Fruit fly (Drosophila melanogaster) whole organism, embryonic: ENCODE results near the gene CG9775.

Experiments
- Asciz ChIP-seq: fragments of 200-800 bp; sonication (Bioruptor generic); optimal IDR thresholded peaks from 2 replicates; lab custom pipeline; 2017; ENCODE audit warnings: missing biosample characterization, mild to moderate bottlenecking, missing genetic modification characterization, missing genetic modification reagents
- Bgb ChIP-seq: fragments of 200-800 bp; sonication (Bioruptor generic); IDR thresholded peaks from 2 replicates; pipeline ENCODE4 v1.3.6; 2022; ENCODE audit warnings: missing biosample characterization, missing genetic modification characterization; ENCODE audit not compliant: partially characterized antibody
- BtbVII ChIP-seq: fragments of 200-800 bp; sonication (Bioruptor generic); optimal IDR thresholded peaks from 3 replicates; lab custom pipeline; 2017; ENCODE audit warnings: missing biosample characterization, mild to moderate bottlenecking, missing genetic modification characterization
- C15 ChIP-seq: fragments of 200-800 bp; sonication (Bioruptor generic); IDR thresholded peaks from 3 replicates; pipeline ENCODE4 v1.3.6; 2022; ENCODE audit warnings: missing biosample characterization, missing genetic modification characterization
- CG10274 ChIP-seq: fragments of 200-800 bp; sonication (Bioruptor generic); optimal IDR thresholded peaks from 3 replicates; lab custom pipeline; 2017; ENCODE audit warnings: missing biosample characterization, mild to moderate bottlenecking, missing genetic modification characterization
- CG10462 ChIP-seq: fragments of 200-800 bp; sonication (Bioruptor generic); optimal IDR thresholded peaks from 2 replicates; lab custom pipeline; 2016; ENCODE audit warnings: missing biosample characterization, missing genetic modification characterization
- CG11247 ChIP-seq: fragments of 200-800 bp; sonication (Bioruptor generic); IDR thresholded peaks from 2 replicates; pipeline ENCODE4 v1.3.6; 2022; ENCODE audit warnings: missing biosample characterization, missing genetic modification characterization
- CG11504 ChIP-seq: fragments of 200-800 bp; sonication (Bioruptor generic); optimal IDR thresholded peaks from 3 replicates; lab custom pipeline; 2019; ENCODE audit warnings: missing biosample characterization, mild to moderate bottlenecking, missing genetic modification characterization, moderate library complexity
- CG11695 ChIP-seq: fragments of 200-800 bp; sonication (Bioruptor generic); IDR thresholded peaks from 3 replicates; pipeline ENCODE4 v1.3.6; 2022; ENCODE audit warnings: missing biosample characterization, missing genetic modification characterization
- CG13624 ChIP-seq: fragments of 200-800 bp; sonication (Bioruptor generic); optimal IDR thresholded peaks from 2 replicates; lab custom pipeline; 2016; ENCODE audit warnings: missing biosample characterization, missing genetic modification characterization
- CG14710 ChIP-seq: fragments of 200-800 bp; sonication (Bioruptor generic); optimal IDR thresholded peaks from 3 replicates; lab custom pipeline; 2019; ENCODE audit warnings: missing biosample characterization, mild to moderate bottlenecking, missing genetic modification characterization, moderate library complexity
- CG1529 ChIP-seq: fragments of 200-800 bp; sonication (Bioruptor generic); optimal IDR thresholded peaks from 3 replicates; lab custom pipeline; 2018; ENCODE audit warnings: missing biosample characterization, missing genetic modification characterization
- CG31441 ChIP-seq: fragments of 200-800 bp; sonication (Bioruptor generic); IDR thresholded peaks from 2 replicates; pipeline ENCODE4 v1.3.6; 2022; ENCODE audit warnings: missing biosample characterization, missing genetic modification characterization
- CG33213 ChIP-seq: fragments of 200-800 bp; sonication (Bioruptor generic); optimal IDR thresholded peaks from 3 replicates; lab custom pipeline; 2016; ENCODE audit warnings: missing biosample characterization, missing genetic modification characterization
- CG4282 ChIP-seq: fragments of 200-800 bp; sonication (Bioruptor generic); optimal IDR thresholded peaks from 2 replicates; lab custom pipeline; 2016; ENCODE audit warnings: missing biosample characterization, missing genetic modification characterization
- CG4820 ChIP-seq: fragments of 200-800 bp; sonication (Bioruptor generic); optimal IDR thresholded peaks from 3 replicates; lab custom pipeline; 2016; ENCODE audit warnings: missing biosample characterization, missing genetic modification characterization
- CG5180 ChIP-seq: fragments of 200-800 bp; sonication (Bioruptor generic); optimal IDR thresholded peaks from 3 replicates; lab custom pipeline; 2017; ENCODE audit warnings: missing biosample characterization, missing genetic modification characterization, mild to moderate bottlenecking, moderate library complexity, missing genetic modification reagents
- CG6813 ChIP-seq: fragments of 200-800 bp; sonication (Bioruptor generic); optimal IDR thresholded peaks from 2 replicates; lab custom pipeline; 2017; ENCODE audit warnings: missing biosample characterization, missing genetic modification characterization, mild to moderate bottlenecking, moderate library complexity, missing genetic modification reagents
- CG9817 ChIP-seq: fragments of 200-800 bp; sonication (Bioruptor generic); optimal IDR thresholded peaks from 2 replicates; lab custom pipeline; 2018; ENCODE audit warnings: missing biosample characterization, mild to moderate bottlenecking, missing genetic modification characterization, moderate library complexity
- CrebB ChIP-seq: fragments of 200-800 bp; sonication (Bioruptor generic); optimal IDR thresholded peaks from 3 replicates; lab custom pipeline; 2018; ENCODE audit warnings: missing biosample characterization, mild to moderate bottlenecking, missing genetic modification characterization
- D19B ChIP-seq: fragments of 200-800 bp; sonication (Bioruptor generic); optimal IDR thresholded peaks from 2 replicates; lab custom pipeline; 2017; ENCODE audit warnings: missing biosample characterization, mild to moderate bottlenecking, missing genetic modification characterization
- HLH3B ChIP-seq: fragments of 200-800 bp; sonication (Bioruptor generic); IDR thresholded peaks from 2 replicates; pipeline ENCODE4 v1.3.6; 2022; ENCODE audit warnings: missing biosample characterization, missing genetic modification characterization
- Hsf ChIP-seq: fragments of 200-800 bp; sonication (Bioruptor generic); optimal IDR thresholded peaks from 3 replicates; lab custom pipeline; 2016; ENCODE audit warnings: missing biosample characterization, missing genetic modification characterization
- Med ChIP-seq: fragments of 200-800 bp; sonication (Bioruptor generic); peaks from one replicate; lab custom pipeline; 2016; ENCODE audit warnings: missing biosample characterization, missing genetic modification characterization, mild to moderate bottlenecking, inconsistent platforms, moderate library complexity
- NK7.1 ChIP-seq: fragments of 200-800 bp; sonication (Bioruptor generic); optimal IDR thresholded peaks from 3 replicates; lab custom pipeline; 2016; ENCODE audit warnings: missing biosample characterization, missing genetic modification characterization
- Poxn ChIP-seq: fragments of 200-800 bp; sonication (Bioruptor generic); IDR thresholded peaks from 2 replicates; pipeline ENCODE4 v1.3.6; 2022; ENCODE audit warnings: missing biosample characterization, missing genetic modification characterization
- YL-1 ChIP-seq: fragments of 200-800 bp; sonication (Bioruptor generic); optimal IDR thresholded peaks from 3 replicates; lab custom pipeline; 2017; ENCODE audit warnings: missing biosample characterization, mild to moderate bottlenecking, missing genetic modification characterization
- az2 ChIP-seq: fragments of 200-800 bp; sonication (Bioruptor generic); optimal IDR thresholded peaks from 3 replicates; lab custom pipeline; 2016; ENCODE audit warnings: missing biosample characterization, missing genetic modification characterization
- cad ChIP-seq: fragments of >200 bp; optimal IDR thresholded peaks from 2 replicates; lab custom pipeline; 2017; ENCODE audit warnings: missing biosample characterization, missing genetic modification characterization
- ci ChIP-seq: fragments of 200-800 bp; sonication (Bioruptor generic); IDR thresholded peaks from 3 replicates; pipeline ENCODE4 v1.3.6; 2022; ENCODE audit warnings: missing biosample characterization, missing genetic modification characterization
- crc ChIP-seq: fragments of 200-800 bp; sonication (Bioruptor generic); optimal IDR thresholded peaks from 2 replicates; lab custom pipeline; 2016; ENCODE audit warnings: missing biosample characterization, missing genetic modification characterization
- crp ChIP-seq, 2 experiments: fragments of 200-800 bp; sonication (Bioruptor generic); optimal IDR thresholded peaks; 2 replicates in 1 of 2; 3 replicates in 1 of 2; lab custom pipeline; 2017; ENCODE audit warnings: missing biosample characterization in 2 of 2, missing genetic modification characterization in 2 of 2, mild to moderate bottlenecking in 1 of 2, moderate library complexity in 1 of 2
- dati ChIP-seq: fragments of 200-800 bp; sonication (Bioruptor generic); IDR thresholded peaks from 2 replicates; pipeline ENCODE4 v1.3.6; 2022; ENCODE audit warnings: missing biosample characterization, missing genetic modification characterization
- dpn ChIP-seq, 2 experiments: fragments of 200-800 bp; sonication (Bioruptor generic); optimal IDR thresholded peaks; 3 replicates each; lab custom pipeline; 2016; ENCODE audit warnings: missing biosample characterization in 2 of 2, missing genetic modification characterization in 2 of 2
- en ChIP-seq: fragments of 200-800 bp; sonication (Bioruptor generic); optimal IDR thresholded peaks from 2 replicates; lab custom pipeline; 2016; ENCODE audit warnings: missing biosample characterization, missing genetic modification characterization
- fd3F ChIP-seq: fragments of 200-800 bp; sonication (Bioruptor generic); optimal IDR thresholded peaks from 2 replicates; lab custom pipeline; 2018; ENCODE audit warnings: missing biosample characterization, mild to moderate bottlenecking, missing genetic modification characterization, moderate library complexity
- fu2 ChIP-seq: fragments of 200-800 bp; sonication (Bioruptor generic); optimal IDR thresholded peaks from 2 replicates; lab custom pipeline; 2016; ENCODE audit warnings: missing biosample characterization, missing genetic modification characterization
- gfzf ChIP-seq: fragments of 200-800 bp; sonication (Bioruptor generic); optimal IDR thresholded peaks from 2 replicates; lab custom pipeline; 2016; ENCODE audit warnings: missing biosample characterization, mild to moderate bottlenecking, missing genetic modification characterization, moderate library complexity
- jigr1 ChIP-seq: fragments of 200-800 bp; sonication (Bioruptor generic); IDR thresholded peaks from 3 replicates; pipeline ENCODE4 v1.3.6; 2022; ENCODE audit warnings: missing biosample characterization, missing genetic modification characterization
- jumu ChIP-seq: fragments of 200-800 bp; sonication (Bioruptor generic); optimal IDR thresholded peaks from 3 replicates; lab custom pipeline; 2016; ENCODE audit warnings: missing biosample characterization, missing genetic modification characterization
- kay ChIP-seq: fragments of 200-800 bp; sonication (Bioruptor generic); optimal IDR thresholded peaks from 2 replicates; lab custom pipeline; 2016; ENCODE audit warnings: missing biosample characterization, missing genetic modification characterization
- kni ChIP-seq: fragments of 200-800 bp; sonication (Bioruptor generic); optimal IDR thresholded peaks from 3 replicates; lab custom pipeline; 2017; ENCODE audit warnings: mild to moderate bottlenecking, missing biosample characterization, missing genetic modification reagents, missing genetic modification characterization
- org-1 ChIP-seq: fragments of 200-800 bp; sonication (Bioruptor generic); optimal IDR thresholded peaks from 2 replicates; lab custom pipeline; 2017; ENCODE audit warnings: missing biosample characterization, missing genetic modification characterization
- pb ChIP-seq: fragments of 200-800 bp; sonication (Bioruptor generic); optimal IDR thresholded peaks from 3 replicates; lab custom pipeline; 2016; ENCODE audit warnings: missing biosample characterization, missing genetic modification characterization
- peb ChIP-seq: fragments of 200-800 bp; sonication (Bioruptor generic); IDR thresholded peaks from 2 replicates; pipeline ENCODE4 v1.3.6; 2022; ENCODE audit warnings: missing biosample characterization, missing genetic modification characterization
- pita ChIP-seq: fragments of 200-800 bp; sonication (Bioruptor generic); optimal IDR thresholded peaks from 2 replicates; lab custom pipeline; 2017; ENCODE audit warnings: missing biosample characterization, mild to moderate bottlenecking, missing genetic modification characterization
- prd ChIP-seq, 3 experiments: fragments of >200 bp in 2 of 3; fragments of 200-800 bp in 1 of 3; sonication (Bioruptor generic) in 1 of 3; optimal IDR thresholded peaks in 2 of 3; IDR thresholded peaks in 1 of 3; 2 replicates in 2 of 3; 3 replicates in 1 of 3; pipeline versions ENCODE4 v1.3.6 to Lab custom; 2017 to 2022; ENCODE audit warnings: missing biosample characterization in 1 of 3, missing genetic modification characterization in 1 of 3
- sisA ChIP-seq: fragments of 200-800 bp; sonication (Bioruptor generic); IDR thresholded peaks from 2 replicates; pipeline ENCODE4 v1.3.6; 2022; ENCODE audit warnings: missing biosample characterization, missing genetic modification characterization
- sqz ChIP-seq: fragments of 200-800 bp; sonication (Bioruptor generic); optimal IDR thresholded peaks from 3 replicates; lab custom pipeline; 2018; ENCODE audit warnings: missing biosample characterization, mild to moderate bottlenecking, missing genetic modification characterization
- tll ChIP-seq, 2 experiments: fragments of 200-800 bp in 1 of 2; fragments of >200 bp in 1 of 2; sonication (Bioruptor generic) in 1 of 2; optimal IDR thresholded peaks; 2 replicates each; lab custom pipeline; 2017 to 2019; ENCODE audit warnings: missing biosample characterization in 2 of 2, missing genetic modification characterization in 2 of 2, mild to moderate bottlenecking in 1 of 2, moderate library complexity in 1 of 2
- yki ChIP-seq: fragments of >200 bp; optimal IDR thresholded peaks from 3 replicates; lab custom pipeline; 2018

Gene CG9775

dm6 chr3R:4664947-4665346 lies 23.3 kb upstream of the CG9775 start (continued):
- TF ChIP-seq kay (GFP tag; lab: Kevin White, UChicago) (peak; percentile 90), peb (GFP tag; lab: Robert Waterston, UW) (peak; percentile 52; the same call in 1 of the 2 replicates), CrebB (tag; lab: Kevin White, UChicago) (no peak), kni (GFP tag; lab: Kevin White, UChicago) (peak; percentile 96), fu2 (GFP tag; lab: Kevin White, UChicago) (no peak), pb (GFP tag; lab: Kevin White, UChicago) (peak; percentile 84), Poxn (no peak), Bgb (GFP tag; lab: Robert Waterston, UW) (no peak), fd3F (GFP tag; lab: Kevin White, UChicago) (no peak), Asciz (GFP tag; lab: Kevin White, UChicago) (peak; percentile 97), NK7.1 (peak; percentile 90), CG11247 (GFP tag; lab: Robert Waterston, UW) (peak; percentile 56), en (GFP tag; lab: Kevin White, UChicago) (no peak), org-1 (peak; percentile 83), ci (GFP tag; lab: Robert Waterston, UW) (peak; percentile 69; the same call in 1 of the 3 replicates), CG4820 (GFP tag; lab: Kevin White, UChicago) (peak; percentile 78), sqz (GFP tag; lab: Kevin White, UChicago) (peak; percentile 49), CG1529 (peak; percentile 63), sisA (no peak), jigr1 (GFP tag; lab: Robert Waterston, UW) (no peak), gfzf (no peak), yki (lab: Kevin White, UChicago) (no peak), HLH3B (GFP tag; lab: Robert Waterston, UW) (peak; percentile 86; the same call in 1 of the 2 replicates), pita (GFP tag; lab: Kevin White, UChicago) (no peak), CG9817 (tag; lab: Kevin White, UChicago) (peak; percentile 59), CG10462 (no peak), crc (peak; percentile 71), YL-1 (GFP tag; lab: Kevin White, UChicago) (no peak), prd (optimal IDR thresholded peaks at IDR 0.05; lab: Kevin White, UChicago) (no peak), prd (GFP tag; IDR thresholded peaks at IDR 0.05; lab: Robert Waterston, UW) (peak; percentile 56; the same call in 2 of the 3 replicates), CG33213 (GFP tag; lab: Kevin White, UChicago) (peak; percentile 74), Hsf (GFP tag; lab: Kevin White, UChicago) (no peak), crp (GFP tag; optimal IDR thresholded peaks at IDR 0.05; lab: Kevin White, UChicago) (no peak), CG13624 (GFP tag; lab: Kevin White, UChicago) (no peak), CG11504 (peak; percentile 81), Med (peak; percentile 50), CG10274 (GFP tag; lab: Kevin White, UChicago) (peak; percentile 60), jumu (GFP tag; lab: Kevin White, UChicago) (peak; percentile 77), CG11695 (GFP tag; lab: Robert Waterston, UW) (peak; percentile 85), BtbVII (GFP tag; lab: Kevin White, UChicago) (peak; percentile 92), CG14710 (peak; percentile 92), CG4282 (no peak), dati (0 out of 2 replicates have a peak, but pooled peaks have one; percentile 42), CG6813 (GFP tag; lab: Kevin White, UChicago) (peak; percentile 92), CG5180 (peak; percentile 82), dpn (GFP tag; optimal IDR thresholded peaks at IDR 0.05; lab: Kevin White, UChicago) (peak in 1 of 2 experiments; percentile 71), C15 (GFP tag; lab: Robert Waterston, UW) (peak; percentile 62; the same call in 1 of the 3 replicates), D19B (GFP tag; lab: Kevin White, UChicago) (no peak), az2 (GFP tag; lab: Kevin White, UChicago) (no peak), cad (GFP tag; lab: Kevin White, UChicago) (no peak), tll (GFP tag; optimal IDR thresholded peaks at IDR 0.05; lab: Kevin White, UChicago) (no peak), CG31441 (GFP tag; lab: Robert Waterston, UW) (peak; percentile 93)
